Fruit fly (Drosophila melanogaster) whole organism, embryonic: ENCODE data around the gene Trs20.

Source experiments
- Asciz ChIP-seq: fragments of 200-800 bp; sonication (Bioruptor generic); optimal IDR thresholded peaks from 2 replicates; lab custom pipeline; 2017; ENCODE audit warnings: missing biosample characterization, mild to moderate bottlenecking, missing genetic modification characterization, missing genetic modification reagents
- CG10274 ChIP-seq: fragments of 200-800 bp; sonication (Bioruptor generic); optimal IDR thresholded peaks from 3 replicates; lab custom pipeline; 2017; ENCODE audit warnings: missing biosample characterization, mild to moderate bottlenecking, missing genetic modification characterization
- CG11247 ChIP-seq: fragments of 200-800 bp; sonication (Bioruptor generic); IDR thresholded peaks from 2 replicates; pipeline ENCODE4 v1.3.6; 2022; ENCODE audit warnings: missing biosample characterization, missing genetic modification characterization
- CG11456 ChIP-seq: fragments of 200-800 bp; sonication (Bioruptor generic); IDR thresholded peaks from 3 replicates; pipeline ENCODE4 v1.3.6; 2022; ENCODE audit warnings: missing biosample characterization, missing genetic modification characterization
- CG12769 ChIP-seq: fragments of 200-800 bp; sonication (Bioruptor generic); optimal IDR thresholded peaks from 2 replicates; lab custom pipeline; 2019; ENCODE audit warnings: missing biosample characterization, mild to moderate bottlenecking, missing genetic modification characterization, moderate library complexity
- CG12942 ChIP-seq: fragments of 200-800 bp; sonication (Bioruptor generic); optimal IDR thresholded peaks from 3 replicates; lab custom pipeline; 2016; ENCODE audit warnings: missing biosample characterization, missing genetic modification characterization
- CG13123 ChIP-seq: fragments of 200-800 bp; sonication (Bioruptor generic); optimal IDR thresholded peaks from 2 replicates; lab custom pipeline; 2016; ENCODE audit warnings: missing biosample characterization, missing genetic modification characterization
- CG15696 ChIP-seq: fragments of 200-800 bp; sonication (Bioruptor generic); optimal IDR thresholded peaks from 2 replicates; lab custom pipeline; 2019; ENCODE audit warnings: missing biosample characterization, mild to moderate bottlenecking, missing genetic modification characterization, moderate library complexity
- CG2202 ChIP-seq: fragments of 200-800 bp; sonication (Bioruptor generic); optimal IDR thresholded peaks from 2 replicates; lab custom pipeline; 2018; ENCODE audit warnings: missing biosample characterization, mild to moderate bottlenecking, missing genetic modification characterization
- CG32772 ChIP-seq: fragments of 200-800 bp; sonication (Bioruptor generic); IDR thresholded peaks from 2 replicates; pipeline ENCODE4 v1.3.6; 2022; ENCODE audit warnings: missing biosample characterization, missing genetic modification characterization
- CG3847 ChIP-seq: fragments of 200-800 bp; sonication (Bioruptor generic); IDR thresholded peaks from 2 replicates; pipeline ENCODE4 v1.3.6; 2022; ENCODE audit warnings: missing biosample characterization, missing genetic modification characterization
- CG6791 ChIP-seq: fragments of 200-800 bp; sonication (Bioruptor generic); IDR thresholded peaks from 3 replicates; pipeline ENCODE4 v1.3.6; 2022; ENCODE audit warnings: missing biosample characterization, missing genetic modification characterization; ENCODE audit not compliant: partially characterized antibody
- CG7357 ChIP-seq: fragments of 200-800 bp; sonication (Bioruptor generic); IDR thresholded peaks from 3 replicates; pipeline ENCODE4 v1.3.6; 2022; ENCODE audit warnings: missing biosample characterization, missing genetic modification characterization
- CG8089 ChIP-seq: fragments of 200-800 bp; sonication (Bioruptor generic); optimal IDR thresholded peaks from 3 replicates; lab custom pipeline; 2016; ENCODE audit warnings: missing biosample characterization, missing genetic modification characterization
- CG8359 ChIP-seq: fragments of 200-800 bp; sonication (Bioruptor generic); optimal IDR thresholded peaks from 2 replicates; lab custom pipeline; 2017; ENCODE audit warnings: missing biosample characterization, mild to moderate bottlenecking, missing genetic modification characterization, borderline replicate concordance
- CG9437 ChIP-seq: fragments of 200-800 bp; sonication (Bioruptor generic); optimal IDR thresholded peaks from 2 replicates; lab custom pipeline; 2018; ENCODE audit warnings: missing biosample characterization, mild to moderate bottlenecking, missing genetic modification characterization
- D19A ChIP-seq: fragments of 200-800 bp; optimal IDR thresholded peaks from 3 replicates; lab custom pipeline; 2019; ENCODE audit warnings: missing biosample characterization, mild to moderate bottlenecking, missing genetic modification characterization, moderate library complexity
- Doc2 ChIP-seq: fragments of 200-800 bp; sonication (Bioruptor generic); IDR thresholded peaks from 2 replicates; pipeline ENCODE4 v1.3.6; 2022; ENCODE audit warnings: missing biosample characterization, missing genetic modification characterization
- E2f2 ChIP-seq: fragments of 200-800 bp; sonication (Bioruptor generic); IDR thresholded peaks from 2 replicates; pipeline ENCODE4 v1.3.6; 2022; ENCODE audit warnings: missing biosample characterization, missing genetic modification characterization
- Fer2 ChIP-seq: fragments of 200-800 bp; sonication (Bioruptor generic); optimal IDR thresholded peaks from 2 replicates; lab custom pipeline; 2018; ENCODE audit warnings: missing biosample characterization, mild to moderate bottlenecking, missing genetic modification characterization, moderate library complexity
- HLH4C ChIP-seq: fragments of 200-800 bp; sonication (Bioruptor generic); IDR thresholded peaks from 3 replicates; pipeline ENCODE4 v1.3.6; 2022; ENCODE audit warnings: missing biosample characterization, missing genetic modification characterization; ENCODE audit not compliant: partially characterized antibody
- Hr39 ChIP-seq: fragments of >200 bp; optimal IDR thresholded peaks from 2 replicates; lab custom pipeline; 2017
- Hsf ChIP-seq: fragments of 200-800 bp; sonication (Bioruptor generic); optimal IDR thresholded peaks from 3 replicates; lab custom pipeline; 2016; ENCODE audit warnings: missing biosample characterization, missing genetic modification characterization
- Kr ChIP-seq: fragments of 200-800 bp; sonication (Bioruptor generic); optimal IDR thresholded peaks from 2 replicates; lab custom pipeline; 2017; ENCODE audit warnings: missing biosample characterization, mild to moderate bottlenecking, missing genetic modification characterization
- NC2α ChIP-seq: fragments of 200-800 bp; sonication (Bioruptor generic); optimal IDR thresholded peaks from 2 replicates; lab custom pipeline; 2016; ENCODE audit warnings: missing biosample characterization, missing genetic modification characterization
- NK7.1 ChIP-seq: fragments of 200-800 bp; sonication (Bioruptor generic); optimal IDR thresholded peaks from 3 replicates; lab custom pipeline; 2016; ENCODE audit warnings: missing biosample characterization, missing genetic modification characterization
- Oli ChIP-seq: fragments of 200-800 bp; sonication (Bioruptor generic); optimal IDR thresholded peaks from 2 replicates; lab custom pipeline; 2018; ENCODE audit warnings: missing biosample characterization, mild to moderate bottlenecking, missing genetic modification characterization, moderate library complexity
- TFAM ChIP-seq: fragments of 200-800 bp; sonication (Bioruptor generic); optimal IDR thresholded peaks from 2 replicates; lab custom pipeline; 2017; ENCODE audit warnings: missing biosample characterization, missing genetic modification characterization, inconsistent platforms
- corto ChIP-seq: fragments of 200-800 bp; sonication (Bioruptor generic); optimal IDR thresholded peaks from 2 replicates; lab custom pipeline; 2016; ENCODE audit warnings: missing biosample characterization, mild to moderate bottlenecking, missing genetic modification characterization, moderate library complexity
- croc ChIP-seq: fragments of 200-800 bp; sonication (Bioruptor generic); conservative IDR thresholded peaks from 3 replicates; pipeline ENCODE4 v1.3.6; 2022; ENCODE audit warnings: missing biosample characterization, missing genetic modification characterization
- danr ChIP-seq: fragments of 200-800 bp; sonication (Bioruptor generic); IDR thresholded peaks from 2 replicates; pipeline ENCODE4 v1.3.6; 2022; ENCODE audit warnings: missing biosample characterization, missing genetic modification characterization
- fd102C ChIP-seq: fragments of 200-800 bp; sonication (Bioruptor generic); optimal IDR thresholded peaks from 2 replicates; lab custom pipeline; 2018; ENCODE audit warnings: missing biosample characterization, mild to moderate bottlenecking, missing genetic modification characterization, moderate library complexity
- fd3F ChIP-seq: fragments of 200-800 bp; sonication (Bioruptor generic); optimal IDR thresholded peaks from 2 replicates; lab custom pipeline; 2018; ENCODE audit warnings: missing biosample characterization, mild to moderate bottlenecking, missing genetic modification characterization, moderate library complexity
- gt ChIP-seq: fragments of 200-800 bp; sonication (Bioruptor generic); IDR thresholded peaks from 2 replicates; pipeline ENCODE4 v1.3.6; 2022; ENCODE audit warnings: missing biosample characterization, missing genetic modification characterization
- inv ChIP-seq: fragments of 200-800 bp; sonication (Bioruptor generic); IDR thresholded peaks from 2 replicates; pipeline ENCODE4 v1.3.6; 2022; ENCODE audit warnings: missing biosample characterization, missing genetic modification characterization; ENCODE audit not compliant: partially characterized antibody
- jigr1 ChIP-seq: fragments of 200-800 bp; sonication (Bioruptor generic); IDR thresholded peaks from 3 replicates; pipeline ENCODE4 v1.3.6; 2022; ENCODE audit warnings: missing biosample characterization, missing genetic modification characterization
- kay ChIP-seq: fragments of 200-800 bp; sonication (Bioruptor generic); optimal IDR thresholded peaks from 2 replicates; lab custom pipeline; 2016; ENCODE audit warnings: missing biosample characterization, missing genetic modification characterization
- lilli ChIP-seq: fragments of 200-800 bp; sonication (Bioruptor generic); optimal IDR thresholded peaks from 3 replicates; lab custom pipeline; 2016; ENCODE audit warnings: missing biosample characterization, missing genetic modification characterization
- maf-S ChIP-seq: fragments of 200-800 bp; sonication (Bioruptor generic); optimal IDR thresholded peaks from 2 replicates; lab custom pipeline; 2016; ENCODE audit warnings: missing biosample characterization, missing genetic modification characterization
- nom ChIP-seq: fragments of 200-800 bp; sonication (Bioruptor generic); optimal IDR thresholded peaks from 2 replicates; lab custom pipeline; 2017; ENCODE audit warnings: missing biosample characterization, missing genetic modification characterization, mild to moderate bottlenecking, moderate library complexity, missing genetic modification reagents
- oc ChIP-seq: fragments of 200-800 bp; sonication (Bioruptor generic); optimal IDR thresholded peaks from 2 replicates; lab custom pipeline; 2018; ENCODE audit warnings: missing biosample characterization, mild to moderate bottlenecking, missing genetic modification characterization, moderate library complexity
- odd ChIP-seq: fragments of 200-800 bp; sonication (Bioruptor generic); optimal IDR thresholded peaks from 2 replicates; lab custom pipeline; 2017; ENCODE audit warnings: missing biosample characterization, mild to moderate bottlenecking, missing genetic modification characterization
- p53 ChIP-seq: fragments of 200-800 bp; sonication (Bioruptor generic); optimal IDR thresholded peaks from 2 replicates; lab custom pipeline; 2016; ENCODE audit warnings: missing biosample characterization, missing genetic modification characterization
- pum ChIP-seq: fragments of 200-800 bp; sonication (Bioruptor generic); optimal IDR thresholded peaks from 2 replicates; lab custom pipeline; 2016; ENCODE audit warnings: missing biosample characterization, missing genetic modification characterization
- ro ChIP-seq: fragments of 200-800 bp; sonication (Bioruptor generic); IDR thresholded peaks from 2 replicates; pipeline ENCODE4 v1.3.6; 2022; ENCODE audit warnings: missing biosample characterization, missing genetic modification characterization
- seq ChIP-seq: fragments of 200-800 bp; sonication (Bioruptor generic); IDR thresholded peaks from 2 replicates; pipeline ENCODE4 v1.3.6; 2022; ENCODE audit warnings: missing biosample characterization, missing genetic modification characterization
- unpg ChIP-seq: fragments of 200-800 bp; sonication (Bioruptor generic); optimal IDR thresholded peaks from 3 replicates; lab custom pipeline; 2018; ENCODE audit warnings: missing biosample characterization, mild to moderate bottlenecking, missing genetic modification characterization, moderate library complexity
- usp ChIP-seq: fragments of >200 bp; optimal IDR thresholded peaks from 2 replicates; lab custom pipeline; 2017; ENCODE audit warnings: missing biosample characterization, missing genetic modification characterization
- zfh1 ChIP-seq: fragments of 200-800 bp; sonication (Bioruptor generic); IDR thresholded peaks from 3 replicates; pipeline ENCODE4 v1.3.6; 2022; ENCODE audit warnings: missing biosample characterization, missing genetic modification characterization

Trs20 gene

dm6 chr3L:16157251-16158190 lies 26.1 kb upstream of the Trs20 start (continued):
- peak; percentile 0 for TF ChIP-seq kay
- no peak for TF ChIP-seq corto (GFP tag; lab: Kevin White, UChicago)
- peak; percentile 58 for TF ChIP-seq Oli (tag; lab: Kevin White, UChicago)
- no peak for TF ChIP-seq HLH4C
- peak; percentile 2 for TF ChIP-seq NK7.1
- TF ChIP-seq TFAM (GFP tag; lab: Kevin White, UChicago) = no peak
- no peak for TF ChIP-seq CG8359 (GFP tag; lab: Kevin White, UChicago)
- no peak for TF ChIP-seq Hr39
- peak; percentile 32 for TF ChIP-seq CG13123
- TF ChIP-seq E2f2 (GFP tag; lab: Robert Waterston, UW) = 0 out of 2 replicates have a peak, but pooled peaks have one; percentile 19
- TF ChIP-seq CG3847 (GFP tag; lab: Robert Waterston, UW) = no peak; the same call in 1 of the 2 replicates
- TF ChIP-seq lilli (GFP tag; lab: Kevin White, UChicago) = peak; percentile 64
- TF ChIP-seq Doc2 (GFP tag; lab: Robert Waterston, UW) = no peak
- 0 out of 2 replicates have a peak, but pooled peaks have one; percentile 32 for TF ChIP-seq CG11247 (GFP tag; lab: Robert Waterston, UW)
- no peak for TF ChIP-seq odd (GFP tag; lab: Kevin White, UChicago)
- TF ChIP-seq CG7357 (GFP tag; lab: Robert Waterston, UW) = 0 out of 3 replicates have a peak, but pooled peaks have one; percentile 15
- no peak for TF ChIP-seq zfh1 (GFP tag; lab: Robert Waterston, UW)
- peak; percentile 51; the same call in 1 of the 3 replicates for TF ChIP-seq jigr1 (GFP tag; lab: Robert Waterston, UW)
- TF ChIP-seq Fer2 (tag; lab: Kevin White, UChicago) = peak; percentile 15
- no peak for TF ChIP-seq usp (GFP tag; lab: Kevin White, UChicago)
- TF ChIP-seq danr = no peak
- 0 out of 2 replicates have a peak, but pooled peaks have one; percentile 31 for TF ChIP-seq seq (GFP tag; lab: Robert Waterston, UW)
- peak; percentile 14 for TF ChIP-seq maf-S (GFP tag; lab: Kevin White, UChicago)
- peak; percentile 49 for TF ChIP-seq Hsf
- peak; percentile 45 for TF ChIP-seq CG9437 (GFP tag; lab: Kevin White, UChicago)
- TF ChIP-seq p53 = no peak
- TF ChIP-seq CG2202 (tag; lab: Kevin White, UChicago) = no peak
- no peak for TF ChIP-seq Kr (GFP tag; lab: Kevin White, UChicago)
- peak; percentile 12 for TF ChIP-seq D19A (tag; lab: Kevin White, UChicago)
- no peak for TF ChIP-seq fd102C (GFP tag; lab: Kevin White, UChicago)
- TF ChIP-seq CG12942 (GFP tag; lab: Kevin White, UChicago) = peak; percentile 23
- no peak for TF ChIP-seq CG12769
- peak; percentile 47 for TF ChIP-seq Asciz (GFP tag; lab: Kevin White, UChicago)
- no peak for TF ChIP-seq CG32772 (GFP tag; lab: Robert Waterston, UW)
- no peak for TF ChIP-seq CG10274 (GFP tag; lab: Kevin White, UChicago)
- no peak; the same call in 2 of the 3 replicates for TF ChIP-seq croc (GFP tag; lab: Robert Waterston, UW)
- peak; percentile 63 for TF ChIP-seq unpg
- peak; percentile 11 for TF ChIP-seq fd3F (GFP tag; lab: Kevin White, UChicago)
- TF ChIP-seq inv (GFP tag; lab: Robert Waterston, UW) = no peak
- peak; percentile 9 for TF ChIP-seq pum (GFP tag; lab: Kevin White, UChicago)
- no peak for TF ChIP-seq CG11456 (GFP tag; lab: Robert Waterston, UW)
- TF ChIP-seq CG15696 (tag; lab: Kevin White, UChicago) = no peak
- TF ChIP-seq ro (GFP tag; lab: Robert Waterston, UW) = no peak
- no peak for TF ChIP-seq gt (GFP tag; lab: Robert Waterston, UW)
- TF ChIP-seq oc (tag; lab: Kevin White, UChicago) = no peak
- peak; percentile 10 for TF ChIP-seq CG8089 (GFP tag; lab: Kevin White, UChicago)
- TF ChIP-seq nom (GFP tag; lab: Kevin White, UChicago) = no peak
- no peak for TF ChIP-seq NC2α (GFP tag; lab: Kevin White, UChicago)
- no peak for TF ChIP-seq CG6791 (GFP tag; lab: Robert Waterston, UW)
